Worm (Caenorhabditis elegans) whole organism, L1 larva: ENCODE data around the gene Y116A8C.467.
"Not testable (repeated sequence)": the region's sequence is repeated elsewhere in the genome, so short reads cannot be mapped to it uniquely, and the experiment has no call there.

Experiments used
- aha-1 ChIP-seq: fragments of 150-350 bp; optimal IDR thresholded peaks from 2 replicates; lab custom pipeline; 2014; ENCODE audit warnings: missing biosample characterization, missing genetic modification characterization
- ama-1 ChIP-seq: fragments of 150-350 bp; optimal IDR thresholded peaks from 2 replicates; lab custom pipeline; 2014
- ceh-88 ChIP-seq: fragments of 200-800 bp; sonication (Bioruptor generic); IDR thresholded peaks from 2 replicates; pipeline ENCODE4 v1.3.6; 2022; ENCODE audit warnings: missing genetic modification characterization, missing compliant biosample characterization
- ceh-90 ChIP-seq: sonication (generic microtip); optimal IDR thresholded peaks from 2 replicates; lab custom pipeline; 2016; ENCODE audit warnings: missing genetic modification characterization, missing compliant biosample characterization
- ces-1 ChIP-seq: fragments of 150-350 bp; optimal IDR thresholded peaks from 2 replicates; lab custom pipeline; 2014; ENCODE audit warnings: missing biosample characterization, missing genetic modification reagents, missing genetic modification characterization
- efl-1 ChIP-seq, 4 experiments: fragments of 150-350 bp; optimal IDR thresholded peaks in 3 of 4; peaks in 1 of 4; 1 replicate in 1 of 4; 2 replicates in 3 of 4; lab custom pipeline; 2014; ENCODE audit warnings: missing biosample characterization in 2 of 4, missing genetic modification characterization in 2 of 4, missing genetic modification reagents in 2 of 4
- egl-27 ChIP-seq, 2 experiments: fragments of 150-350 bp in 1 of 2; sonication (generic microtip); optimal IDR thresholded peaks; 3 replicates each; lab custom pipeline; 2017 to 2018; ENCODE audit warnings: missing biosample characterization in 2 of 2, missing genetic modification characterization in 2 of 2, missing genetic modification reagents in 2 of 2
- elt-2 ChIP-seq: sonication (generic microtip); optimal IDR thresholded peaks from 2 replicates; lab custom pipeline; 2016; ENCODE audit warnings: missing genetic modification characterization, mild to moderate bottlenecking, inconsistent platforms, missing compliant biosample characterization, missing genetic modification reagents
- fkh-10 ChIP-seq: sonication (generic microtip); optimal IDR thresholded peaks from 2 replicates; lab custom pipeline; 2017; ENCODE audit warnings: missing biosample characterization, missing genetic modification reagents, missing genetic modification characterization
- fkh-4 ChIP-seq: sonication (generic microtip); optimal IDR thresholded peaks from 2 replicates; lab custom pipeline; 2016; ENCODE audit warnings: missing compliant biosample characterization, missing genetic modification characterization, borderline replicate concordance
- fkh-8 ChIP-seq: sonication (generic microtip); optimal IDR thresholded peaks from 2 replicates; lab custom pipeline; 2016; ENCODE audit warnings: mild to moderate bottlenecking, missing genetic modification characterization, missing compliant biosample characterization
- hlh-17 ChIP-seq: fragments of 200-800 bp; sonication (Bioruptor generic); optimal IDR thresholded peaks from 2 replicates; lab custom pipeline; 2018; ENCODE audit warnings: missing genetic modification characterization, mild to moderate bottlenecking, missing compliant biosample characterization, moderate library complexity, borderline replicate concordance
- hlh-4 ChIP-seq: sonication (generic microtip); optimal IDR thresholded peaks from 2 replicates; lab custom pipeline; 2016; ENCODE audit warnings: mild to moderate bottlenecking, missing genetic modification characterization, missing compliant biosample characterization
- irx-1 ChIP-seq: sonication (generic microtip); optimal IDR thresholded peaks from 2 replicates; lab custom pipeline; 2016; ENCODE audit warnings: missing genetic modification characterization, missing compliant biosample characterization
- jun-1 ChIP-seq: fragments of 150-350 bp; optimal IDR thresholded peaks from 2 replicates; lab custom pipeline; 2014; ENCODE audit warnings: missing biosample characterization, missing genetic modification reagents, missing genetic modification characterization
- lin-14 ChIP-seq: fragments of 200-800 bp; sonication (Bioruptor generic); optimal IDR thresholded peaks from 2 replicates; lab custom pipeline; 2018; ENCODE audit warnings: mild to moderate bottlenecking, missing genetic modification characterization, moderate library complexity, missing compliant biosample characterization
- lin-15B ChIP-seq: fragments of 150-350 bp; sonication (generic microtip); optimal IDR thresholded peaks from 3 replicates; lab custom pipeline; 2014; ENCODE audit warnings: missing biosample characterization, missing genetic modification characterization
- lin-39 ChIP-seq: fragments of 150-350 bp; optimal IDR thresholded peaks from 2 replicates; lab custom pipeline; 2014; ENCODE audit warnings: missing biosample characterization, missing genetic modification reagents, missing genetic modification characterization
- mab-9 ChIP-seq: fragments of 200-800 bp; sonication (Bioruptor generic); IDR thresholded peaks from 2 replicates; pipeline ENCODE4 v1.3.6; 2022; ENCODE audit warnings: missing genetic modification reagents, missing genetic modification characterization, missing compliant biosample characterization
- mdl-1 ChIP-seq, 2 experiments: fragments of 150-350 bp; optimal IDR thresholded peaks; 2 replicates each; lab custom pipeline; 2014 to 2017; ENCODE audit warnings: missing biosample characterization in 2 of 2, missing genetic modification characterization in 2 of 2, inconsistent platforms in 1 of 2
- mef-2 ChIP-seq: fragments of 150-350 bp; optimal IDR thresholded peaks from 2 replicates; lab custom pipeline; 2014; ENCODE audit warnings: missing biosample characterization, missing genetic modification characterization
- nhr-11 ChIP-seq: fragments of 150-350 bp; optimal IDR thresholded peaks from 2 replicates; lab custom pipeline; 2014; ENCODE audit warnings: missing biosample characterization, missing genetic modification characterization
- nhr-19 ChIP-seq: fragments of 200-800 bp; sonication (Bioruptor generic); conservative IDR thresholded peaks from 2 replicates; pipeline ENCODE4 v1.3.6; 2022; ENCODE audit warnings: missing genetic modification characterization, missing compliant biosample characterization
- nhr-237 ChIP-seq: fragments of 150-350 bp; optimal IDR thresholded peaks from 2 replicates; lab custom pipeline; 2014; ENCODE audit warnings: missing biosample characterization, missing genetic modification characterization
- nhr-71 ChIP-seq: sonication (generic microtip); optimal IDR thresholded peaks from 2 replicates; lab custom pipeline; 2016; ENCODE audit warnings: mild to moderate bottlenecking, missing genetic modification characterization, moderate library complexity, missing compliant biosample characterization
- nhr-84 ChIP-seq: sonication (generic microtip); optimal IDR thresholded peaks from 2 replicates; lab custom pipeline; 2017; ENCODE audit warnings: missing biosample characterization, missing genetic modification characterization
- nhr-90 ChIP-seq: sonication (generic microtip); optimal IDR thresholded peaks from 2 replicates; lab custom pipeline; 2016; ENCODE audit warnings: mild to moderate bottlenecking, missing genetic modification characterization, missing compliant biosample characterization; ENCODE audit not compliant: poor library complexity
- pag-3 ChIP-seq: sonication (generic microtip); optimal IDR thresholded peaks from 2 replicates; lab custom pipeline; 2017; ENCODE audit warnings: missing genetic modification characterization, mild to moderate bottlenecking, missing compliant biosample characterization, antibody characterized with exemption, borderline replicate concordance; ENCODE audit not compliant: insufficient read depth
- rnt-1 ChIP-seq: sonication (generic microtip); optimal IDR thresholded peaks from 2 replicates; lab custom pipeline; 2016; ENCODE audit warnings: mild to moderate bottlenecking, missing genetic modification characterization, moderate library complexity, missing compliant biosample characterization
- skn-1 ChIP-seq: fragments of 150-350 bp; optimal IDR thresholded peaks from 2 replicates; lab custom pipeline; 2014; ENCODE audit warnings: missing biosample characterization, missing genetic modification characterization
- sox-4 ChIP-seq: sonication (generic microtip); optimal IDR thresholded peaks from 2 replicates; lab custom pipeline; 2016; ENCODE audit warnings: missing genetic modification characterization, missing compliant biosample characterization
- sptf-1 ChIP-seq: fragments of 150-350 bp; optimal IDR thresholded peaks from 2 replicates; lab custom pipeline; 2014; ENCODE audit warnings: missing biosample characterization, missing genetic modification characterization
- sup-37 ChIP-seq: fragments of 200-800 bp; sonication (Bioruptor generic); optimal IDR thresholded peaks from 2 replicates; lab custom pipeline; 2018; ENCODE audit warnings: mild to moderate bottlenecking, missing genetic modification characterization, missing compliant biosample characterization
- swsn-7 ChIP-seq: sonication (generic microtip); optimal IDR thresholded peaks from 2 replicates; lab custom pipeline; 2016; ENCODE audit warnings: missing genetic modification characterization, missing compliant biosample characterization
- tbx-2 ChIP-seq: sonication (generic microtip); optimal IDR thresholded peaks from 2 replicates; lab custom pipeline; 2016; ENCODE audit warnings: missing genetic modification characterization, missing compliant biosample characterization
- unc-130 ChIP-seq: fragments of 150-350 bp; optimal IDR thresholded peaks from 2 replicates; lab custom pipeline; 2017; ENCODE audit warnings: missing biosample characterization, missing genetic modification characterization, inconsistent platforms
- unc-86 ChIP-seq: sonication (generic microtip); optimal IDR thresholded peaks from 2 replicates; lab custom pipeline; 2016; ENCODE audit warnings: missing genetic modification characterization, missing compliant biosample characterization
- unc-98 ChIP-seq: fragments of 200-800 bp; sonication (Bioruptor generic); IDR thresholded peaks from 2 replicates; pipeline ENCODE4 v1.3.6; 2022; ENCODE audit warnings: missing genetic modification characterization, missing compliant biosample characterization
- xbp-1 ChIP-seq: sonication (generic microtip); optimal IDR thresholded peaks from 2 replicates; lab custom pipeline; 2016; ENCODE audit warnings: missing genetic modification characterization, missing compliant biosample characterization
- ztf-4 ChIP-seq: fragments of 150-350 bp; optimal IDR thresholded peaks from 2 replicates; lab custom pipeline; 2014; ENCODE audit warnings: missing biosample characterization, missing genetic modification characterization

The Y116A8C.467 gene

DNA sequence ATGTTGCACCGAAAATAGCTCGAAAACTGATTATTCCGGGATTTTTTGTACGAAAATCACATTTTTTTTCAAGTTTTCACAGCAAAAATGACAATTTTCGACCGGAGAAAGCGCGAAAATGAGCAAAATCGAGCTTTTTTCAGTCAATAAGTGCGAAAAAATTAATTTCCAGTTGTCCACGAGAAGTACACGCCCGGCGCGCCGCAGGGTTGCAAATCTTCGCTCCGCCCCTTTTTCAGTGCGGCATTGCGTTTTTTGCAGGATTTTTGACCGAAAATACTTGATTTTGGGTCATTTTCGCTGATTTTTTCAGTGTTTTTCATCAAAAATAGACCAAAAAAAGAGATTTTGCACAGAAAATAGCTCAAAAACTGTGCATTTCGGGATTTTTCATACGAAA lies 20.7 kb upstream of the Y116A8C.467 start (continued):
- TF ChIP-seq lin-15B (tag; lab: Kevin White, UChicago) (no peak), fkh-10 (GFP tag; lab: Kevin White, UChicago) (no peak), unc-98 (GFP tag; lab: Robert Waterston, UW) (no peak), skn-1 (tag; lab: Kevin White, UChicago) (no peak), mef-2 (tag; lab: Kevin White, UChicago) (no peak), nhr-237 (tag; lab: Kevin White, UChicago) (no peak), nhr-11 (tag; lab: Kevin White, UChicago) (no peak), lin-39 (tag; lab: Kevin White, UChicago) (no peak), sup-37 (GFP tag; lab: Kevin White, UChicago) (no peak)

DNA sequence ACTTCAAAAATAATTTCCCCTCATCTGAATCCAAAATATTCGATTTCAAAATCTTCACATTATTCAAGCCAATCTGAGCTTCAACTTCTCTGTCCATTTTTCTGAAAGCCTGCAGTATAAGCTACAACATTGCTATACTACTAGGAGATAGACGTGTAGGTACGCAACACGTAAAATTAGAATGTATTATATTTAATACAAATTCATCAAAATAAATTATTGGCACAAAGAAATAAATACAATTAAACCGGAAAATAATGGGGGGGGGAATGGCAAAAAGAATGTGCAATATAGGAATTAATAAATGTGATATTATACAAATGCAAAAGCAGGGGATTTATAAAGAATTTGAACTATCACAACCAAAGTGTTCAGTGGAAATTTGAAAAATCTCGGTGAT lies 15.0 kb upstream of the Y116A8C.467 start, which contains the start of gene Y116A8C.25:
Gene Y116A8C.25, minus strand, starts transcription at position 101 of the 400 bp plus-strand sequence.
- TF ChIP-seq elt-2 (tag; lab: Kevin White, UChicago) (no peak), sox-4 (tag; lab: Kevin White, UChicago) (no peak), mdl-1 (tag; optimal IDR thresholded peaks at IDR 0.05; lab: Kevin White, UChicago) (no peak), unc-86 (tag; lab: Kevin White, UChicago) (no peak), ama-1 (lab: Kevin White, UChicago) (no peak), nhr-84 (no peak), egl-27 (tag; optimal IDR thresholded peaks at IDR 0.05; lab: Kevin White, UChicago) (no peak), unc-130 (no peak)

DNA sequence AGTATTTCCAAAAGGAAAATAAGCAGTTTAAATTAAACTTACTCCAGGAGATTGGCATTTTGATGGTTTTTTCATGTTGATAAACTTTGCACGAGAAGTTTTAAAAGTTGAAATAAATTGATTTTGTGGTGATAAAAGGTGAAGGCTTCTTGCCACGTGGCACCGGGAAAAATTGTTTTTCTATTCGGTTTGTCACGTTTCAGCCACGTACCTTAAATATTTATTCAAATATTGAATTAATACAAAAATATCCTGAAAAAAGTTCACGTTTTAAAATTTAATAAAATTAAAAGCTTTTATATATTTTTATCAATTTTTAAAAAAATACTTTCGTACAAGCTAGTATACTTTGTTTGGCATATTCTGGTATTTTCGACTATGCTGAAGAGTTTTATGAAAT lies 7.2 kb upstream of the Y116A8C.467 start, which contains the start of gene Y116A8C.24:
Gene Y116A8C.24, minus strand, starts transcription at position 101 of the 400 bp plus-strand sequence.
- not testable (repeated sequence) for TF ChIP-seq nhr-237 (tag; lab: Kevin White, UChicago); sup-37 (GFP tag; lab: Kevin White, UChicago); lin-14 (GFP tag; lab: Kevin White, UChicago)

DNA sequence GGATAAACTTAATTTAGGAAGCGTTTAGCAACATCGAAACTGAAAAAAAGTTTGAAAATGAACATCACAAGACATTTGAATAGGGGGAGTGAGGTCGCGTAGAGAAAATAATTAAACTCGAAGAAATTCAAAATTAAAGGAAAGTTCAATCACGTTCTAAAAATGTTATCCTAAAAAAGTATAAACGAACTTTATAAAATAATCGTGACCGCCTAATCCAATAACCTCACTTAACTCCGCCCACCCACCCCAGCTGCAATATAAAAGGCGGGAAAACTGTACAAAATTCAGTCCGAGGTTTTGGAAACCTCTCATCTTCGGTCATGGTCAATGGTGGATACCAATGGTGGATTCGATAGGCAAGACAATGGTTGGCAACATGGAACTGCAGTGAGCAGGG lies 1.3 kb upstream of the Y116A8C.467 start, which contains the start of gene Y116A8C.465:
Gene Y116A8C.465, plus strand, starts transcription at position 301 of the 400 bp plus-strand sequence.
- not testable (repeated sequence) for TF ChIP-seq aha-1 (tag; lab: Kevin White, UChicago); ceh-90; swsn-7 (tag; lab: Kevin White, UChicago)

DNA sequence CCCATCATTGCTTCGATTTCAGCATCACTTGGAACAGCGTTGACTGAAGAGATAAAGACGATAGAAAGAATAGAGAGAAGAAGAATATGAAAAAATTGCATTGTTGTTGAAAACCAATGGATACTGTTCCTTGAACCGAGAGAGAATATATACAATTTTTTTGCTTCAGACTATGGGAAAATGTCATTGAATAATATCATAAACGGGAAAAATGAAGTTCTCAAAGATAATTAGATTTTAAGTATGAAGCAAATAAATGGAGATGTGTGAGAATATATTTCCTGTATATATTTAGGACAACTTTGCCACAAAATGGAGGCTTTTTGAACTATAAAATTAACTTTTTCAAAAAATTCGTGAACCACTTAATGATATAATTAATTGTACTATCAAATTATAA lies 5.6 kb downstream of the Y116A8C.467 start, which contains the start of gene Y116A8C.44:
Gene Y116A8C.44, minus strand, starts transcription at position 101 of the 400 bp plus-strand sequence.
- TF ChIP-seq efl-1 (optimal IDR thresholded peaks at IDR 0.05; lab: Kevin White, UChicago), result no peak
- TF ChIP-seq efl-1 (GFP tag; optimal IDR thresholded peaks at IDR 0.05 in 1 of 2; lab: Kevin White, UChicago), result peak in 1 of 2 experiments; percentile 52
- no peak for TF ChIP-seq fkh-8 (tag; lab: Kevin White, UChicago)

DNA sequence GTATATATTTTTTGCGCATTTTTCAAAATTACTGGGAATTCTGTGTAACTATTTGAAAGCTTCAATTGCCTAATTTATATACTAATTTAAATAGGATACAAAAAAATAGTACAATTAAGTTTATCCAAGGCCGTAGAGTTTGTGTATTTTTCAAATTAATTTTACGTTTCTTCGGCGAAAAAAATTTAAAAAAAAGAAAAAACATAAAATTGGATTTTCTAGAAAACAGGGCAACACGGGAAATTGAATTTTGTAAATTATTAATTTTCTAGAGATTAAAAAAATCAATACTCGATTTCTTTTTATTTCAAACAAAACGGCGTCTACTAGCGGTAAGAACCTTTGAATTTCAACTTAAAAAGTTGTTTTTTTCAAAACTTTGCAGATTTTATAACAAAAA lies 10.3 kb downstream of the Y116A8C.467 start, which contains the start of gene Y116A8C.23:
Gene Y116A8C.23, plus strand, starts transcription at position 301 of the 400 bp plus-strand sequence.
- TF ChIP-seq lin-15B (tag; lab: Kevin White, UChicago), result no peak
- TF ChIP-seq skn-1 (tag; lab: Kevin White, UChicago), result no peak
- no peak for TF ChIP-seq nhr-19 (GFP tag; lab: Robert Waterston, UW)
- TF ChIP-seq nhr-71, result no peak
- TF ChIP-seq ceh-88 (GFP tag; lab: Robert Waterston, UW), result no peak

DNA sequence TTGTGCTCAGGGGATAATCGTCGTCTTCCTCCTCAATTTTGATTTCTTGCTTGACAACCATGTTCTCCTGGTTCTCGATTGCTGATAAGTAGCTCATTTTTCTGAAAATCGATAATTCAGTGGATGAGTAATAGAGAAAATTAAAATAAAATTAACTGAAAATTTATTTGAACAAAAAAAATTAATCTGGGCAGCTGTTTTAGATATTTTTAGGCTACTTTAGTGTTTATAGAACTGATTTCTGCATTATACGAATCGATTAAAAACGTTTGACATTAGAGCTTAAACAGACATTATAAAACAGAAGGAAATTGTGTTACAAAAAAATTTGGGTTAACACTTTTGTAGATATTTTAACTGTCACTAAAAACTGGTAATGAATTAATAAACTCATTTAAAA lies 15.3 kb downstream of the Y116A8C.467 start, which contains the start of gene athp-3:
Gene athp-3, minus strand, starts transcription at position 101 of the 400 bp plus-strand sequence.
- TF ChIP-seq hlh-4 (tag; lab: Kevin White, UChicago) (no peak), unc-130 (no peak), hlh-17 (GFP tag; lab: Kevin White, UChicago) (no peak), xbp-1 (tag; lab: Kevin White, UChicago) (no peak), ces-1 (GFP tag; lab: Kevin White, UChicago) (no peak), fkh-4 (tag; lab: Kevin White, UChicago) (no peak), jun-1 (tag; lab: Kevin White, UChicago) (no peak), ceh-90 (no peak), sptf-1 (no peak), mab-9 (GFP tag; lab: Robert Waterston, UW) (no peak), rnt-1 (no peak), pag-3 (no peak), nhr-90 (tag; lab: Kevin White, UChicago) (no peak), swsn-7 (tag; lab: Kevin White, UChicago) (no peak), tbx-2 (no peak), irx-1 (no peak), ztf-4 (tag; lab: Kevin White, UChicago) (no peak)
